Fruit fly (Drosophila melanogaster): Measurements from ENCODE around the gene ncm.
A peak's percentile ranks its signal among the peaks of the same experiment; 100 is the strongest.

ncm gene

dm6 chr2L:18455506-18456491, 7.0 kb upstream of the ncm start (continued):
- TF ChIP-seq Med (GFP tag), result peak; percentile 61

dm6 chr2L:18454128-18454788, 5.5 kb upstream of the ncm start, which contains the start of the genes bsf and Ntf-2r:
bsf (minus strand) TSS chr2L:18454587.
Ntf-2r (plus strand) TSS chr2L:18454649.
- TF ChIP-seq crp (GFP tag; optimal IDR thresholded peaks at IDR 0.05) (no peak), CG11247 (GFP tag; IDR thresholded peaks at IDR 0.05) (no peak), Dref (GFP tag; IDR thresholded peaks at IDR 0.05) (peak; percentile 93), CG18476 (GFP tag; optimal IDR thresholded peaks at IDR 0.05) (no peak), nerfin-1 (tag; optimal IDR thresholded peaks at IDR 0.05) (no peak), CG9797 (GFP tag; optimal IDR thresholded peaks at IDR 0.05) (peak; percentile 77), corto (GFP tag; optimal IDR thresholded peaks at IDR 0.05) (no peak), schlank (tag; optimal IDR thresholded peaks at IDR 0.05) (no peak), Ets97D (GFP tag; optimal IDR thresholded peaks at IDR 0.05) (peak; percentile 54), CG11085 (GFP tag; IDR thresholded peaks at IDR 0.05) (0 out of 2 replicates have a peak, but pooled peaks have one; percentile 16), wdn (GFP tag; IDR thresholded peaks at IDR 0.05) (no peak), CG8944 (GFP tag; optimal IDR thresholded peaks at IDR 0.05) (no peak), CG3163 (GFP tag; optimal IDR thresholded peaks at IDR 0.05) (peak; percentile 3), CG7839 (tag; optimal IDR thresholded peaks at IDR 0.05) (no peak), Doc3 (GFP tag; IDR thresholded peaks at IDR 0.05; ENCODE audit: partially characterized antibody) (peak; percentile 85), BEAF-32 (GFP tag; optimal IDR thresholded peaks at IDR 0.05) (peak; percentile 89), stc (GFP tag; IDR thresholded peaks at IDR 0.05) (no peak), ind (GFP tag; optimal IDR thresholded peaks at IDR 0.05) (no peak), onecut (GFP tag; IDR thresholded peaks at IDR 0.05) (no peak), Drgx (GFP tag; IDR thresholded peaks at IDR 0.05) (0 out of 2 replicates have a peak, but pooled peaks have one; percentile 6), slou (GFP tag; optimal IDR thresholded peaks at IDR 0.05) (no peak), MBD-R2 (GFP tag; IDR thresholded peaks at IDR 0.05) (peak; percentile 74), Blimp-1 (GFP tag; optimal IDR thresholded peaks at IDR 0.05) (no peak), CG12769 (tag; optimal IDR thresholded peaks at IDR 0.05) (no peak), CG13775 (GFP tag; optimal IDR thresholded peaks at IDR 0.05) (peak; percentile 16), mirr (GFP tag; optimal IDR thresholded peaks at IDR 0.05) (no peak), CG3995 (GFP tag; optimal IDR thresholded peaks at IDR 0.05) (peak; percentile 77), fd102C (GFP tag; optimal IDR thresholded peaks at IDR 0.05) (no peak), yki (optimal IDR thresholded peaks at IDR 0.05) (no peak), gce (GFP tag; IDR thresholded peaks at IDR 0.05) (no peak), CG3838 (GFP tag; optimal IDR thresholded peaks at IDR 0.05) (peak; percentile 27), CG7963 (GFP tag; IDR thresholded peaks at IDR 0.05; ENCODE audit: partially characterized antibody) (peak; percentile 84), CG32772 (GFP tag; IDR thresholded peaks at IDR 0.05) (no peak), CG17568 (GFP tag; optimal IDR thresholded peaks at IDR 0.05) (no peak), CG7928 (GFP tag; optimal IDR thresholded peaks at IDR 0.05) (no peak), Xrp1 (GFP tag; IDR thresholded peaks at IDR 0.05) (no peak), CG18011 (GFP tag; optimal IDR thresholded peaks at IDR 0.05) (no peak), CG3847 (GFP tag; IDR thresholded peaks at IDR 0.05) (0 out of 2 replicates have a peak, but pooled peaks have one; percentile 41), Dbx (GFP tag; IDR thresholded peaks at IDR 0.05) (no peak), Ptx1 (GFP tag; IDR thresholded peaks at IDR 0.05) (0 out of 2 replicates have a peak, but pooled peaks have one; percentile 11), MESR4 (GFP tag; optimal IDR thresholded peaks at IDR 0.05) (peak; percentile 67), Rfx (GFP tag; IDR thresholded peaks at IDR 0.05) (0 out of 2 replicates have a peak, but pooled peaks have one; percentile 9), pzg (GFP tag; optimal IDR thresholded peaks at IDR 0.05) (peak; percentile 88), CG14860 (GFP tag; IDR thresholded peaks at IDR 0.05; ENCODE audit: partially characterized antibody) (peak; percentile 87)

Data from whole organism, embryonic.